Worm (Caenorhabditis elegans) whole organism, mixed stage, embryonic: ENCODE data around the gene F49C5.7.

ENCODE experiments used
- bed-3 ChIP-seq: fragments of 200-800 bp; sonication (Bioruptor generic); optimal IDR thresholded peaks from 3 replicates; lab custom pipeline; 2018; ENCODE audit warnings: mild to moderate bottlenecking, missing genetic modification characterization, moderate library complexity, missing compliant biosample characterization
- blmp-1 ChIP-seq: fragments of 150-350 bp; optimal IDR thresholded peaks from 2 replicates; lab custom pipeline; 2014; ENCODE audit warnings: missing biosample characterization, missing genetic modification characterization
- ceh-39 ChIP-seq: fragments of 150-350 bp; optimal IDR thresholded peaks from 2 replicates; lab custom pipeline; 2014; ENCODE audit warnings: missing biosample characterization, missing genetic modification characterization
- ceh-43 ChIP-seq: fragments of 200-800 bp; sonication (Bioruptor generic); optimal IDR thresholded peaks from 2 replicates; lab custom pipeline; 2018; ENCODE audit warnings: mild to moderate bottlenecking, missing genetic modification characterization, moderate library complexity, missing compliant biosample characterization
- ceh-83 ChIP-seq: fragments of 200-800 bp; sonication (Bioruptor generic); optimal IDR thresholded peaks from 2 replicates; lab custom pipeline; 2018; ENCODE audit warnings: mild to moderate bottlenecking, missing genetic modification characterization, missing compliant biosample characterization
- ces-1 ChIP-seq: fragments of 150-350 bp; optimal IDR thresholded peaks from 2 replicates; lab custom pipeline; 2014; ENCODE audit warnings: missing biosample characterization, missing genetic modification reagents, missing genetic modification characterization
- elt-1 ChIP-seq: sonication (generic microtip); optimal IDR thresholded peaks from 2 replicates; lab custom pipeline; 2017; ENCODE audit warnings: missing genetic modification characterization, mild to moderate bottlenecking, missing compliant biosample characterization, antibody characterized with exemption, moderate library complexity, borderline replicate concordance; ENCODE audit not compliant: insufficient read depth
- elt-3 ChIP-seq: fragments of 150-350 bp; optimal IDR thresholded peaks from 2 replicates; lab custom pipeline; 2014; ENCODE audit warnings: missing biosample characterization, missing genetic modification characterization
- flh-1 ChIP-seq: fragments of 200-800 bp; sonication (Bioruptor generic); optimal IDR thresholded peaks from 2 replicates; lab custom pipeline; 2018; ENCODE audit warnings: mild to moderate bottlenecking, missing genetic modification characterization, moderate library complexity, missing compliant biosample characterization
- lin-13 ChIP-seq: fragments of 150-350 bp; optimal IDR thresholded peaks from 2 replicates; lab custom pipeline; 2014; ENCODE audit warnings: missing biosample characterization, missing genetic modification characterization
- lin-32 ChIP-seq: fragments of 200-800 bp; sonication (Bioruptor generic); optimal IDR thresholded peaks from 2 replicates; lab custom pipeline; 2018; ENCODE audit warnings: mild to moderate bottlenecking, missing genetic modification characterization, missing compliant biosample characterization
- mep-1 ChIP-seq: fragments of 150-350 bp; optimal IDR thresholded peaks from 2 replicates; lab custom pipeline; 2017; ENCODE audit warnings: missing biosample characterization, missing genetic modification reagents, missing genetic modification characterization, inconsistent platforms
- mls-2 ChIP-seq: sonication (generic microtip); optimal IDR thresholded peaks from 2 replicates; lab custom pipeline; 2016; ENCODE audit warnings: mild to moderate bottlenecking, missing genetic modification characterization, moderate library complexity, missing compliant biosample characterization
- nhr-28 ChIP-seq: fragments of 150-350 bp; optimal IDR thresholded peaks from 2 replicates; lab custom pipeline; 2014; ENCODE audit warnings: missing biosample characterization, missing genetic modification characterization
- nhr-76 ChIP-seq: sonication (generic microtip); optimal IDR thresholded peaks from 2 replicates; lab custom pipeline; 2017; ENCODE audit warnings: missing biosample characterization, missing genetic modification characterization
- pha-4 ChIP-seq: fragments of 150-350 bp; optimal IDR thresholded peaks from 2 replicates; lab custom pipeline; 2018; ENCODE audit warnings: missing biosample characterization, missing genetic modification reagents, missing genetic modification characterization
- sem-2 ChIP-seq: fragments of 200-800 bp; sonication (Bioruptor generic); optimal IDR thresholded peaks from 2 replicates; lab custom pipeline; 2018; ENCODE audit warnings: mild to moderate bottlenecking, missing genetic modification characterization, missing compliant biosample characterization
- sptf-1 ChIP-seq: sonication (generic microtip); optimal IDR thresholded peaks from 2 replicates; lab custom pipeline; 2017; ENCODE audit warnings: mild to moderate bottlenecking, missing genetic modification characterization, moderate library complexity, missing compliant biosample characterization
- tbx-8 ChIP-seq: fragments of 200-800 bp; sonication (Bioruptor generic); optimal IDR thresholded peaks from 2 replicates; lab custom pipeline; 2018; ENCODE audit warnings: mild to moderate bottlenecking, missing genetic modification characterization, moderate library complexity, missing compliant biosample characterization
- unc-120 ChIP-seq: sonication (generic microtip); optimal IDR thresholded peaks from 2 replicates; lab custom pipeline; 2017; ENCODE audit warnings: missing genetic modification characterization, missing compliant biosample characterization; ENCODE audit not compliant: poor library complexity, severe bottlenecking
- unc-39 ChIP-seq: fragments of 150-350 bp; optimal IDR thresholded peaks from 2 replicates; lab custom pipeline; 2014; ENCODE audit warnings: missing biosample characterization, missing genetic modification characterization
- unc-62 ChIP-seq: fragments of 150-350 bp; optimal IDR thresholded peaks from 2 replicates; lab custom pipeline; 2014; ENCODE audit warnings: missing biosample characterization, missing genetic modification reagents, missing genetic modification characterization
- zip-8 ChIP-seq: fragments of 150-350 bp; optimal IDR thresholded peaks from 2 replicates; lab custom pipeline; 2014; ENCODE audit warnings: missing biosample characterization, missing genetic modification characterization

The F49C5.7 gene

DNA sequence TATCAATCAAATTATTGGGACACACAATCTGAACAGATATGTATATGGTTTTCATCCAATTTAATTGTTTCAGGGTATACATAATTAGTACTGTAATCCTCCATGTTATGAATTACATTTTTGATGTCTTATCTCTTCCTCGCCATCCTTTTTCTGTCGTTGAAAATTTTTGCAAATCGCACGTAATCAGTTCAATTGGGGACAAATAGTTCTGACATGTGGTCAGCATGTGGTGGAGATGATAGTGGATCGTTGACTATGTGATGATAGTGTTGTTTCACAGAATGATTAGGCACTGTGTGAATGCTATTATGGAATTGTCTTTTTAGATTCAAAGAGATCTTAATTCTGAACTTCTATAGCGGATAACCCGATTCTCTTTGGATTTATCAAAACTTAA lies 49.5 kb downstream of the F49C5.7 start:
- TF ChIP-seq sptf-1 (tag; lab: Kevin White, UChicago) (no peak), ceh-43 (GFP tag; lab: Kevin White, UChicago) (no peak), unc-39 (tag; lab: Kevin White, UChicago) (no peak), unc-120 (tag; lab: Kevin White, UChicago) (no peak), nhr-28 (no peak), flh-1 (GFP tag; lab: Kevin White, UChicago) (no peak), zip-8 (tag; lab: Kevin White, UChicago) (no peak), elt-3 (tag; lab: Kevin White, UChicago) (no peak), mls-2 (tag; lab: Kevin White, UChicago) (no peak), lin-32 (GFP tag; lab: Kevin White, UChicago) (no peak)

DNA sequence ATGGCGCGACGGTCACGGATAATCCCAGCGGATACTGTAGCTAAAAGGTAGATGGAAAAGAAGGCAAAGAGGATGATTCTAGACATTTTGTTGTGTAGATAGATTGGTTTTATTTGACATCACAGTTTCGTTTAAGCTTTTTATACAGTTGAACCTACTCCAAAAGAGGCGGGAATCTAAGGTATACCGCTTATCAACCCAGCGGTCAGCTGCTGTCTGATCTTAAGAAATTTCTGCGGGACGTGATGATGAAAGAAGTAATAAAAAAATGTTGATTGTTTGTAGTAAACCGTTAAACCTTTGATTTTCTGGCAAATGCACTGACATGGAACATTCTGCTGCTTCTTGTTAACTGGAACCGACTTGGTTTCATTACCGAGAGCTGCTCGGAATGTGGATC lies 50.1 kb downstream of the F49C5.7 start, which contains the start of gene nspe-6:
Gene nspe-6, minus strand, starts transcription at position 101 of the 400 bp plus-strand sequence.
- TF ChIP-seq blmp-1 (tag; lab: Kevin White, UChicago) (no peak), ceh-83 (GFP tag; lab: Kevin White, UChicago) (no peak), nhr-76 (tag; lab: Kevin White, UChicago) (no peak), unc-62 (GFP tag; lab: Kevin White, UChicago) (no peak), tbx-8 (GFP tag; lab: Kevin White, UChicago) (no peak), elt-1 (no peak), lin-13 (no peak), bed-3 (GFP tag; lab: Kevin White, UChicago) (no peak), sem-2 (no peak), pha-4 (tag; lab: Kevin White, UChicago) (no peak), unc-39 (tag; lab: Kevin White, UChicago) (no peak), zip-8 (tag; lab: Kevin White, UChicago) (no peak)

DNA sequence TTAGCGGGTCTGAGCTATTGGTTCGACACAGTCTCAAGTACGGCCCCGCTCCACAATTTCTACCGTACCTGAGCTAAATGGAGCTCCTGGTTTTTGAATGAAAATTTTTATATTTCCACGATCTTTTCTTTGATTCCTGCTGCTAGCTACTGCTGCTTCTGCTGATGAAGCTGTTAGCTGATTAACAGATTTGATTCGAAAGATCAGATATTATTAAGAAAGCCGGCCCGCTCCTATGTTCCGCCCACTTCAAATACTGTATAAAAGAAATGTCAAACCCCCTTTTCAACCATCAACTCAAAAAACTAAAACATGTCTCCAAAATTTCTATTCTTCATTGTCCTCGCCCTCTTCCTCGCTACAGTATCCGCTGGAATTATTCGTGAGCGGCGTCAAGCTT lies 51.6 kb downstream of the F49C5.7 start, which contains the start of gene nspe-3:
Gene nspe-3, plus strand, starts transcription at position 301 of the 400 bp plus-strand sequence.
- TF ChIP-seq sptf-1 (tag; lab: Kevin White, UChicago) = no peak
- TF ChIP-seq mep-1 (tag; lab: Kevin White, UChicago) = no peak
- TF ChIP-seq bed-3 (GFP tag; lab: Kevin White, UChicago) = no peak
- no peak for TF ChIP-seq lin-32 (GFP tag; lab: Kevin White, UChicago)
- TF ChIP-seq ceh-83 (GFP tag; lab: Kevin White, UChicago) = no peak
- no peak for TF ChIP-seq ces-1 (GFP tag; lab: Kevin White, UChicago)
- no peak for TF ChIP-seq sem-2
- no peak for TF ChIP-seq ceh-39 (tag; lab: Kevin White, UChicago)
- no peak for TF ChIP-seq elt-1
